Worm (Caenorhabditis elegans): ENCODE measurements around the gene C50H2.7.

DNA sequence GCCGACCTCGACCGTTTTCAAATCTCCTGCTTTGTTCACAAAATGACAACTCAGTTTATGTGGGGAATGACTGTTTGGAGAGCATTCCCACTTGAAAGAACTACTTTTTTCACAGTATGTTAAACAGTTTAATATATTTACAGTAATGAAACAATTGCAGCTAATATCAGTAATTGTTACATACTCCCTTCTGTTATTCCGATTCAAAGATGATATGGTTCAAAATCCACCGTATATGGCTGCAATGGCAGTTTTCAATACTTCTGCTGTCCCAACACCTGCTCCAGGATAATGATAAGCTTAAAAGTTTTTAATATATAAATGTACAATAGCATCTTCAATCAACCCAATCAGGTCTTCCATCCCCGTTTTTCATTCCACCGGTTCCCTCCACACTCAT lies 15.4 kb upstream of the C50H2.7 start:
- TF ChIP-seq ref-1 (GFP tag; conservative IDR thresholded peaks at IDR 0.05) (no peak), klf-2 (GFP tag; conservative IDR thresholded peaks at IDR 0.05) (no peak)
